Fruit fly (Drosophila melanogaster) Kc167 (cell line): ENCODE data around the gene CG11837.

Experiments
- Myc ChIP-seq: fragments of >200 bp; optimal IDR thresholded peaks from 2 replicates; lab custom pipeline; 2017; ENCODE audit warnings: missing external identifiers
- h ChIP-seq: fragments of >200 bp; optimal IDR thresholded peaks from 3 replicates; lab custom pipeline; 2018; ENCODE audit warnings: missing external identifiers
- insv ChIP-seq: fragments of >200 bp; optimal IDR thresholded peaks from 3 replicates; lab custom pipeline; 2018; ENCODE audit warnings: missing external identifiers
- psq ChIP-seq: fragments of >200 bp; optimal IDR thresholded peaks from 2 replicates; lab custom pipeline; 2017; ENCODE audit warnings: missing external identifiers
- ttk ChIP-seq: sonication (Bioruptor generic); optimal IDR thresholded peaks from 2 replicates; lab custom pipeline; 2017; ENCODE audit warnings: missing external identifiers

DNA sequence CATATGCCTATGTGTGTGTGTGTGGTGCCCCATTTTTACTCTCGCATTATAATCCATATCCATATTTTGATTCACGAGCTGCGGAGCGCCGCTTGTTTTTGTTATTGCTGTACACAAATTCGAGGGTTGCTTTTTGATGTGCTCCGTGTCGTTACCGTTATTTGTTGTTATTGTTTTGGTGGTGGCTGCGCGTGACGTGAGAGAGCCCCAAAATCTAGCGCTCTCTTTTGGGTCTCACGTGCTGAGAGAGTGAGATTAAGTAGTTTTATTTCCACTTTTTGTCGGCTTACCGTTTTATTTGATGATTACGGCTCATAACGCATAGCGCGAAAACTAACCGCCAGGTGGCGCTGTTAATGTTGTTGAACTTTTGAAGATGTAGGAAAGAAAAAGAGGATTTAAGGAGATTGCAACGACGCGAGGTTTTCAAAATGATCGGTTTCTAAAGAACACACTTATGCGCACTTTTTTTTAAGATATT is 38.0 kb downstream of the CG11837 start:
- TF ChIP-seq h (lab: Kevin White, UChicago) (no peak), psq (lab: Kevin White, UChicago) (no peak), ttk (lab: Kevin White, UChicago) (no peak), Myc (lab: Kevin White, UChicago) (no peak), insv (no peak)
